Fruit fly (Drosophila melanogaster) whole organism, adult: ENCODE measurements around the gene sima.

Experiments used
- CG11617 ChIP-seq: fragments of 200-800 bp; sonication (Bioruptor generic); optimal IDR thresholded peaks from 2 replicates; lab custom pipeline; 2017; ENCODE audit warnings: mild to moderate bottlenecking, missing biosample characterization, missing genetic modification reagents, missing genetic modification characterization
- CG12768 ChIP-seq: fragments of 200-800 bp; sonication (Bioruptor generic); optimal IDR thresholded peaks from 2 replicates; lab custom pipeline; 2017; ENCODE audit warnings: missing biosample characterization, missing genetic modification characterization, mild to moderate bottlenecking, moderate library complexity, missing genetic modification reagents
- CG14711 ChIP-seq: fragments of 200-800 bp; sonication (Bioruptor generic); optimal IDR thresholded peaks from 2 replicates; lab custom pipeline; 2018; ENCODE audit warnings: missing biosample characterization, mild to moderate bottlenecking, missing genetic modification characterization, moderate library complexity
- CG1620 ChIP-seq: fragments of 200-800 bp; sonication (Bioruptor generic); optimal IDR thresholded peaks from 2 replicates; lab custom pipeline; 2016; ENCODE audit warnings: missing biosample characterization, missing genetic modification characterization
- CG33017 ChIP-seq: fragments of 200-800 bp; sonication (Bioruptor generic); optimal IDR thresholded peaks from 2 replicates; lab custom pipeline; 2018; ENCODE audit warnings: missing biosample characterization, mild to moderate bottlenecking, missing genetic modification characterization, moderate library complexity
- CG5204 ChIP-seq: fragments of 200-800 bp; sonication (Bioruptor generic); optimal IDR thresholded peaks from 2 replicates; lab custom pipeline; 2016; ENCODE audit warnings: missing biosample characterization, missing genetic modification characterization
- CG7045 ChIP-seq: fragments of 200-800 bp; sonication (Bioruptor generic); optimal IDR thresholded peaks from 2 replicates; lab custom pipeline; 2017; ENCODE audit warnings: missing biosample characterization, mild to moderate bottlenecking, missing genetic modification characterization
- CG7101 ChIP-seq: fragments of 200-800 bp; sonication (Bioruptor generic); optimal IDR thresholded peaks from 2 replicates; lab custom pipeline; 2018; ENCODE audit warnings: missing biosample characterization, mild to moderate bottlenecking, missing genetic modification characterization, moderate library complexity
- Clk ChIP-seq: fragments of 200-800 bp; sonication (Bioruptor generic); optimal IDR thresholded peaks from 2 replicates; lab custom pipeline; 2017; ENCODE audit warnings: missing biosample characterization, missing genetic modification characterization
- Crg-1 ChIP-seq: fragments of 200-800 bp; sonication (Bioruptor generic); optimal IDR thresholded peaks from 2 replicates; lab custom pipeline; 2016; ENCODE audit warnings: missing biosample characterization, missing genetic modification characterization
- Hr96 ChIP-seq: fragments of 200-800 bp; sonication (Bioruptor generic); optimal IDR thresholded peaks from 2 replicates; lab custom pipeline; 2016; ENCODE audit warnings: missing biosample characterization, missing genetic modification characterization
- Mnt ChIP-seq: fragments of 200-800 bp; sonication (Bioruptor generic); optimal IDR thresholded peaks from 2 replicates; lab custom pipeline; 2016; ENCODE audit warnings: missing biosample characterization, mild to moderate bottlenecking, missing genetic modification characterization
- bab1 ChIP-seq: fragments of 200-800 bp; sonication (Bioruptor generic); optimal IDR thresholded peaks from 3 replicates; lab custom pipeline; 2019; ENCODE audit warnings: missing biosample characterization, mild to moderate bottlenecking, missing genetic modification characterization, moderate library complexity
- cic ChIP-seq: fragments of 200-800 bp; sonication (Bioruptor generic); optimal IDR thresholded peaks from 2 replicates; lab custom pipeline; 2017; ENCODE audit warnings: missing biosample characterization, mild to moderate bottlenecking, missing genetic modification characterization, moderate library complexity
- cnc ChIP-seq, 2 experiments: fragments of >200 bp; optimal IDR thresholded peaks; 2 replicates each; lab custom pipeline; 2017
- kay ChIP-seq: fragments of 200-800 bp; sonication (Bioruptor generic); peaks from one replicate; lab custom pipeline; 2016; ENCODE audit warnings: missing biosample characterization, missing genetic modification characterization, borderline replicate concordance
- ovo ChIP-seq: fragments of 200-800 bp; sonication (Bioruptor generic); optimal IDR thresholded peaks from 2 replicates; lab custom pipeline; 2016; ENCODE audit warnings: missing biosample characterization, missing genetic modification characterization
- pad ChIP-seq: fragments of 200-800 bp; sonication (Bioruptor generic); optimal IDR thresholded peaks from 3 replicates; lab custom pipeline; 2017; ENCODE audit warnings: missing biosample characterization, missing genetic modification characterization, mild to moderate bottlenecking, moderate library complexity, missing genetic modification reagents
- tj ChIP-seq: fragments of 200-800 bp; sonication (Bioruptor generic); optimal IDR thresholded peaks from 3 replicates; lab custom pipeline; 2017; ENCODE audit warnings: missing biosample characterization, mild to moderate bottlenecking, missing genetic modification characterization, moderate library complexity
- toe ChIP-seq: fragments of 200-800 bp; sonication (Bioruptor generic); optimal IDR thresholded peaks from 2 replicates; lab custom pipeline; 2016; ENCODE audit warnings: missing biosample characterization, missing genetic modification characterization

The sima gene

DNA sequence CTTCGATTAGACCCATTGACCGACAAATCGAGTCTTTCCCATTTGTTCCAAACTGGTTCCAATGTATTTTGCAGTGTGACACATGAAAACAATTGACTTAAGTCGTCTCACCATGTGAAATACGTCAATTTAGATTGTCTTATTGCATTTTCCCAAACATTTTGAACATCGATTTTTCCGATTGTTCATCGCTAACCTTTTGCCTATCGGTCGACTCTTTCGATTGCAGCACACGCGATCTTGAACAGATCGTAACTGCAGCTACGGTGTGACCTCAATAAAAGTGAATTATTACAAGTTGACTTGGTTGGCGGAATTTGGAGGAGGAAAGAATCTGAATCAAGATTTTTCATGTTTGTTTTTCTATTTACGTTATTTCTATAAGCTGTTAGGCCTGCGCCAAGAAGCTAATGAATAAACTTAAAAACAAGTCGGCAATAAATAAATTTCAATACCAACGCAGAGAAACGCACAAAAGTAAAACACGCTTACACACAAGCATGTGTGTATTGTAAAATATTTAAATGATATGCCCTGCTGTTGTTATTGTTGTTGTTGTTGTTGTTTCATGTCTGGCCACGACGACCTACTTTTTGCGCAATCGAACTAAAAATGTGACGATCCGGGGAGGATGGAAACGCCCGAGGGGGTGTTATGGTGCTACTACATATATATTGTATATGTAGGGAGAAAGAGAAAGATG lies 2.5 kb downstream of the sima start:
- TF ChIP-seq bab1 (GFP tag; lab: Kevin White, UChicago), result no peak
- TF ChIP-seq CG1620 (GFP tag; lab: Kevin White, UChicago), result no peak
- no peak for TF ChIP-seq kay (GFP tag; lab: Kevin White, UChicago)
- TF ChIP-seq Mnt (GFP tag; lab: Kevin White, UChicago), result no peak
- TF ChIP-seq toe, result no peak
- no peak for TF ChIP-seq CG7101
- TF ChIP-seq Hr96, result no peak

DNA sequence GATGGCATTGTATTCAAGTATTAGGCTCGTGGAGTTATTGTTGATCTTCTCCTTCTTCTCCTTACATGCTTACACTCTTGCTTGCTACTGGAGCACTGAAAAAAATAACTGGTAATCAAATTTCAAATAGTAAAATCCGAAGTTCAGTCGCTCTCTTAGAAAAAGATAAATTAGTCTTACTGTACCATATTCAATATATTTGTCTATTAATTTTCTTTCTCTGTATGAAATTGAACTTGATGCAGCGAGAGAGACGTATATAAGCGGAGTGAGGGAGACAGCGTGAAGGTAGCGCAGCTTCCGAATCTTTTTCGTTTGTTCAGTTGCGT lies 3.0 kb downstream of the sima start:
- TF ChIP-seq kay (GFP tag; lab: Kevin White, UChicago) (no peak), CG33017 (tag; lab: Kevin White, UChicago) (peak; percentile 38), CG7101 (peak; percentile 56), CG7045 (GFP tag; lab: Kevin White, UChicago) (no peak), Mnt (GFP tag; lab: Kevin White, UChicago) (peak; percentile 15), cnc (optimal IDR thresholded peaks at IDR 0.05; lab: Kevin White, UChicago) (no peak), tj (no peak), toe (no peak), CG11617 (GFP tag; lab: Kevin White, UChicago) (no peak), pad (no peak), CG12768 (GFP tag; lab: Kevin White, UChicago) (peak; percentile 26), Crg-1 (GFP tag; lab: Kevin White, UChicago) (no peak), CG5204 (GFP tag; lab: Kevin White, UChicago) (no peak), bab1 (GFP tag; lab: Kevin White, UChicago) (no peak), CG14711 (peak; percentile 48), CG1620 (GFP tag; lab: Kevin White, UChicago) (no peak), Clk (GFP tag; lab: Kevin White, UChicago) (no peak), ovo (no peak), Hr96 (no peak), cic (GFP tag; lab: Kevin White, UChicago) (no peak)

DNA sequence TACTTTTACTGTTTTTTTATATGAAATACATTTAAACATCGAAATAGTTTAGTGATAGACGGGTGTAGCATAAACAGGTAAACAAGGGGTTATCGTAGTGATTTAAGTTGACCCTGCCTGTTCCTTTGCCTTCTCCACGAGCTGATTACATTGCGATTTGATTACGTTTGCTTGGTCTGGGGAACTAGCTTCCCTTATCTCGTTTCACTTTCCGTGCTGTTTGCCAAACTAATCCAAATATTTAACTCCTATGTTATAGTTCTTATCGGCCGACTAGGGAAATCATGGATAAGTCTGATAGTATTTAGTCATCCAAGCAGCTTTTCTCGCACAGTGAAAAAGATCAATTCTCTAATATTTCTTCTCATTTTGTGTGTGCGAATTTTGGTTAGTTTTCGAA lies 3.9 kb downstream of the sima start:
- TF ChIP-seq CG7101 (no peak), CG11617 (GFP tag; lab: Kevin White, UChicago) (no peak), CG12768 (GFP tag; lab: Kevin White, UChicago) (no peak), CG7045 (GFP tag; lab: Kevin White, UChicago) (peak; percentile 30), CG5204 (GFP tag; lab: Kevin White, UChicago) (no peak), Mnt (GFP tag; lab: Kevin White, UChicago) (no peak), Clk (GFP tag; lab: Kevin White, UChicago) (no peak), kay (GFP tag; lab: Kevin White, UChicago) (peak; percentile 48), cic (GFP tag; lab: Kevin White, UChicago) (peak; percentile 35), CG33017 (tag; lab: Kevin White, UChicago) (no peak), bab1 (GFP tag; lab: Kevin White, UChicago) (no peak), CG1620 (GFP tag; lab: Kevin White, UChicago) (no peak), tj (no peak), toe (no peak), ovo (no peak), cnc (optimal IDR thresholded peaks at IDR 0.05; lab: Kevin White, UChicago) (no peak), CG14711 (no peak), Crg-1 (GFP tag; lab: Kevin White, UChicago) (no peak), pad (no peak), Hr96 (no peak)

DNA sequence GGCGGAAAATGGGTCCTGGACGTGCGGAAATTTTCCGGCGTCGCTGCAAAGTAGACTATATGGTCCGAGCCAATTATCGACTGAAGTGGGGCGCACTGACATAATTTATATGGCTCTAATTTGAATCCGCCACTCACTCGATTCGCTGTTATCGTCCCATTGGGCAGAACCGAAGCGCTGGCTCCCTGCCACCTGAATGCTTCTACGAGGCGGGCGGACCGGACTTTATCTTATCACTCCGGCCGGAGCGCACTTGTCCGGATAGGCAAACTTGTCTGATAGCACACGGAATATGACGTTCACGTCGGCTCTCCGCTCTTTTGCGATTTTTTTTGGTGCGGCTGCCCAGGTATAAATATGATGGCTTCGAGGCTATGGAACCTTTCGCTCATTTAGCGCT lies 4.4 kb downstream of the sima start:
- TF ChIP-seq Mnt (GFP tag; lab: Kevin White, UChicago) (no peak), CG33017 (tag; lab: Kevin White, UChicago) (no peak), Clk (GFP tag; lab: Kevin White, UChicago) (no peak), CG1620 (GFP tag; lab: Kevin White, UChicago) (no peak), cnc (optimal IDR thresholded peaks at IDR 0.05; lab: Kevin White, UChicago) (no peak), cic (GFP tag; lab: Kevin White, UChicago) (no peak), kay (GFP tag; lab: Kevin White, UChicago) (no peak), CG14711 (no peak), Crg-1 (GFP tag; lab: Kevin White, UChicago) (no peak), CG5204 (GFP tag; lab: Kevin White, UChicago) (no peak), CG11617 (GFP tag; lab: Kevin White, UChicago) (no peak), bab1 (GFP tag; lab: Kevin White, UChicago) (no peak)

DNA sequence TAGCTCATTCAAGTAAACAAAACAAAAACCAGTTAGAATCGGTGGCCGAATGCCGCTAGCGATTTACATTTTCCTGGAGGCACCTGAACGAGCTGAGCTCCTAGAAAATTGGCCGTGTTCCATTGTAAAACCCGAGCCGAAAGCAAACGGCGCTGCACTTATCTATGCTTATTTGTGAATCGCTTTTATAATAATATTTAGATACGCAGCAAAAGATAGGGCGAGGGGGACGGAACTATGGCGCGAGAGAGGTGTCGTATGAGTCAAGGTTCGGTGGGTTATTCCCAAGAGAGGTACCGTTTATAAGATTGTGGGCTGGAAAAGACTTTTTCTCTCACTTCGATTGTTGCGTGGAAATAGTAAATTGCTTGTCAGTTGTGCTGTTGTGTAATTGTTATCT lies 5.6 kb downstream of the sima start:
- no peak for TF ChIP-seq kay (GFP tag; lab: Kevin White, UChicago)
- TF ChIP-seq bab1 (GFP tag; lab: Kevin White, UChicago), result no peak
- TF ChIP-seq Clk (GFP tag; lab: Kevin White, UChicago), result no peak
- TF ChIP-seq CG33017 (tag; lab: Kevin White, UChicago), result no peak

DNA sequence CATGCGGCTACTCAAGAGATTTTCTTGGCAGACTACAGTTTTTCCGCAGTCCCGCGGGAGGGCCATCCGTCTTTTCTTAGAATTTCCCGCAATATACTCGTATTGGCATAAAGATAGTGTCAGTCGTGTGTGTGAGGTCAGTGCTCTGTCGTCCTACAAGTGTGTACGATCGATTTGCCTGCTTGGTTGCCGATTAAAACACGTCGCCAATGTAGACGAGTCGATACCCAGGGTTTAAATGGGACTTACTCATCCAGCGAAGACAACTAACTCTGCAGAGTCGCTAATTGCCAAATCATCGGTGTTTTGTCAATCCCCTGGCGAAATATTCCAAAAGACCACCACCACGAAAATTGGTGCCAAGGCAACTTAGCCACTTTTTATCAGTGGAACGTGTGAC lies 7.9 kb downstream of the sima start:
- TF ChIP-seq ovo (no peak), CG11617 (GFP tag; lab: Kevin White, UChicago) (no peak), CG12768 (GFP tag; lab: Kevin White, UChicago) (no peak), CG1620 (GFP tag; lab: Kevin White, UChicago) (no peak), CG7101 (no peak), CG5204 (GFP tag; lab: Kevin White, UChicago) (no peak), pad (no peak), CG33017 (tag; lab: Kevin White, UChicago) (no peak), tj (no peak), Mnt (GFP tag; lab: Kevin White, UChicago) (no peak), cnc (optimal IDR thresholded peaks at IDR 0.05; lab: Kevin White, UChicago) (no peak), CG14711 (no peak), toe (no peak), Crg-1 (GFP tag; lab: Kevin White, UChicago) (no peak), bab1 (GFP tag; lab: Kevin White, UChicago) (no peak)
